Worm (Caenorhabditis elegans) whole organism, mixed stage, embryonic: Measurements from ENCODE around the gene spp-26.

ENCODE experiments used
- M03D4.4 ChIP-seq: sonication (generic microtip); optimal IDR thresholded peaks from 2 replicates; lab custom pipeline; 2017; ENCODE audit warnings: mild to moderate bottlenecking, missing genetic modification characterization, missing compliant biosample characterization
- elt-1 ChIP-seq: sonication (generic microtip); optimal IDR thresholded peaks from 2 replicates; lab custom pipeline; 2017; ENCODE audit warnings: missing genetic modification characterization, mild to moderate bottlenecking, missing compliant biosample characterization, antibody characterized with exemption, moderate library complexity, borderline replicate concordance; ENCODE audit not compliant: insufficient read depth
- lsy-2 ChIP-seq: fragments of 150-350 bp; optimal IDR thresholded peaks from 2 replicates; lab custom pipeline; 2014; ENCODE audit warnings: missing biosample characterization, missing genetic modification characterization
- nhr-28 ChIP-seq: fragments of 150-350 bp; optimal IDR thresholded peaks from 2 replicates; lab custom pipeline; 2014; ENCODE audit warnings: missing biosample characterization, missing genetic modification characterization
- sptf-1 ChIP-seq: sonication (generic microtip); optimal IDR thresholded peaks from 2 replicates; lab custom pipeline; 2017; ENCODE audit warnings: mild to moderate bottlenecking, missing genetic modification characterization, moderate library complexity, missing compliant biosample characterization
- unc-120 ChIP-seq: sonication (generic microtip); optimal IDR thresholded peaks from 2 replicates; lab custom pipeline; 2017; ENCODE audit warnings: missing genetic modification characterization, missing compliant biosample characterization; ENCODE audit not compliant: poor library complexity, severe bottlenecking

DNA sequence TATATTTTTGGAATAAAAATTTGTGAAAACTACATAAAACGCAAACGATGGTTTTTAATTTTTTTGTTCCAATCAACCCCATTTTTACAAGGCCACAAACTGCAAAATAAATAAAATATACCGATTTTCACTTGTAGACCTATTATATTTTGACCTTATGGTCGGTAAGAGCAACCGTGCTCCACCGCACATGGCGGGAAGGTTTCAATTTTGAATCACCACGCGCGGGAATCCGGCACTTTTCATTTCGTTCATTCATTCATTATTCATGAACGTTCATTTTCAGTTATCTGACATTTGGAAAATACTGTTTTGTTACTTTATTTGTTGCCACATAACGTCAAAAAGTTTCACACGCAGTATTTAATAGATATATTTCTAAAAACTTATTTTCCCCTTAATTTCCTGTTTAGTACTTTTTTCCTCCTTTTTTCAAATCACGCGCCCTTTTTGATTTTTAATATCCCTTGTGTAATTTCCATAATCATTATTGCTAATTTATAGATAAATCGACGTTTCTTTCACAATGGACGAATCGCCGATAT is 34.8 kb upstream of the spp-26 start, which contains the start of gene hcp-1:
- no peak for TF ChIP-seq elt-1 (tag; lab: Kevin White, UChicago)
- no peak for TF ChIP-seq nhr-28 (tag; lab: Kevin White, UChicago)
- no peak for TF ChIP-seq lsy-2 (tag; lab: Kevin White, UChicago)
- TF ChIP-seq M03D4.4 (tag; lab: Kevin White, UChicago) = no peak
- TF ChIP-seq sptf-1 = no peak
- TF ChIP-seq unc-120 = no peak
